Worm (Caenorhabditis elegans) whole organism, early embryonic: Measurements from ENCODE around the gene fbxb-6.
"Not testable (repeated sequence)": the region's sequence is repeated elsewhere in the genome, so short reads cannot be mapped to it uniquely, and the experiment has no call there.

ENCODE experiments used
- B0310.2 ChIP-seq: sonication (generic microtip); optimal IDR thresholded peaks from 2 replicates; lab custom pipeline; 2016; ENCODE audit warnings: mild to moderate bottlenecking, missing genetic modification characterization, missing compliant biosample characterization
- F13C5.2 ChIP-seq: sonication (generic microtip); optimal IDR thresholded peaks from 2 replicates; lab custom pipeline; 2017; ENCODE audit warnings: mild to moderate bottlenecking, missing genetic modification characterization, inconsistent platforms, missing compliant biosample characterization
- aly-1 ChIP-seq: sonication (generic microtip); optimal IDR thresholded peaks from 2 replicates; lab custom pipeline; 2016; ENCODE audit warnings: missing genetic modification characterization, missing compliant biosample characterization
- ama-1 ChIP-seq: fragments of 150-350 bp; optimal IDR thresholded peaks from 2 replicates; lab custom pipeline; 2014
- ceh-13 ChIP-seq: fragments of 200-800 bp; sonication (Bioruptor generic); optimal IDR thresholded peaks from 2 replicates; lab custom pipeline; 2018; ENCODE audit warnings: mild to moderate bottlenecking, missing genetic modification characterization, missing compliant biosample characterization
- ceh-36 ChIP-seq: sonication (generic microtip); optimal IDR thresholded peaks from 2 replicates; lab custom pipeline; 2016; ENCODE audit warnings: missing genetic modification characterization, inconsistent platforms, missing compliant biosample characterization
- ets-7 ChIP-seq: sonication (generic microtip); optimal IDR thresholded peaks from 2 replicates; lab custom pipeline; 2016; ENCODE audit warnings: missing genotype, missing genetic modification characterization, missing compliant biosample characterization
- flt-1 ChIP-seq: fragments of 200-800 bp; sonication (Bioruptor generic); IDR thresholded peaks from 2 replicates; pipeline ENCODE4 v1.3.6; 2022; ENCODE audit warnings: missing genetic modification characterization, missing compliant biosample characterization
- hmbx-1 ChIP-seq: sonication (generic microtip); optimal IDR thresholded peaks from 2 replicates; lab custom pipeline; 2016; ENCODE audit warnings: mild to moderate bottlenecking, missing genetic modification characterization, missing compliant biosample characterization
- hmg-4 ChIP-seq: fragments of 200-800 bp; sonication (Bioruptor generic); optimal IDR thresholded peaks from 2 replicates; lab custom pipeline; 2018; ENCODE audit warnings: mild to moderate bottlenecking, missing genetic modification characterization, missing compliant biosample characterization
- hnd-1 ChIP-seq: sonication (generic microtip); optimal IDR thresholded peaks from 2 replicates; lab custom pipeline; 2016; ENCODE audit warnings: missing genetic modification characterization, missing compliant biosample characterization
- pes-1 ChIP-seq: fragments of 200-800 bp; sonication (Bioruptor generic); IDR thresholded peaks from 2 replicates; pipeline ENCODE4 v1.3.6; 2022; ENCODE audit warnings: missing genetic modification reagents, missing genetic modification characterization, missing compliant biosample characterization
- scrt-1 ChIP-seq: fragments of 200-800 bp; sonication (Bioruptor generic); IDR thresholded peaks from 2 replicates; pipeline ENCODE4 v1.3.6; 2022; ENCODE audit warnings: missing genetic modification characterization, missing compliant biosample characterization
- sea-1 ChIP-seq: fragments of 200-800 bp; sonication (Bioruptor generic); conservative IDR thresholded peaks from 2 replicates; pipeline ENCODE4 v1.3.6; 2022; ENCODE audit warnings: missing genetic modification characterization, missing compliant biosample characterization
- tbx-11 ChIP-seq: fragments of 200-800 bp; sonication (Bioruptor generic); IDR thresholded peaks from 2 replicates; pipeline ENCODE4 v1.3.6; 2022; ENCODE audit warnings: missing genetic modification characterization, missing compliant biosample characterization
- tbx-37 ChIP-seq: fragments of 200-800 bp; sonication (Bioruptor generic); conservative IDR thresholded peaks from 2 replicates; pipeline ENCODE4 v1.3.6; 2022; ENCODE audit warnings: missing genetic modification reagents, missing genetic modification characterization, missing compliant biosample characterization
- tra-4 ChIP-seq: sonication (generic microtip); optimal IDR thresholded peaks from 2 replicates; lab custom pipeline; 2017; ENCODE audit warnings: missing genetic modification characterization, missing compliant biosample characterization

The fbxb-6 gene

ce11 chrII:2064497-2064896 lies at the start of gene fbxb-6:
Gene fbxb-6, plus strand, starts transcription at chrII:2064797.
- TF ChIP-seq ceh-36 (no peak), sea-1 (GFP tag; lab: Robert Waterston, UW) (no peak)

ce11 chrII:2023514-2023913 lies 41.1 kb upstream of the fbxb-6 start, which contains the start of gene cya-2:
Gene cya-2, minus strand, starts transcription at chrII:2023614.
- not testable (repeated sequence) for TF ChIP-seq sea-1 (GFP tag; lab: Robert Waterston, UW); tbx-11; pes-1 (GFP tag; lab: Robert Waterston, UW)

ce11 chrII:2026525-2026924 lies 38.1 kb upstream of the fbxb-6 start, which contains the start of gene bath-21:
Gene bath-21, minus strand, starts transcription at chrII:2026625.
- TF ChIP-seq flt-1 (GFP tag; lab: Robert Waterston, UW) (no peak), tbx-37 (GFP tag; lab: Robert Waterston, UW) (no peak), sea-1 (GFP tag; lab: Robert Waterston, UW) (no peak), pes-1 (GFP tag; lab: Robert Waterston, UW) (no peak), tra-4 (tag; lab: Kevin White, UChicago) (no peak), tbx-11 (no peak), ceh-36 (no peak), hmbx-1 (tag; lab: Kevin White, UChicago) (no peak), ets-7 (tag; lab: Kevin White, UChicago) (no peak), B0310.2 (tag; lab: Kevin White, UChicago) (no peak)

- no peak for TF ChIP-seq pes-1 (GFP tag; lab: Robert Waterston, UW)
- TF ChIP-seq B0310.2 (tag; lab: Kevin White, UChicago) = no peak
- TF ChIP-seq hmg-4 (GFP tag; lab: Kevin White, UChicago) = no peak
- no peak for TF ChIP-seq sea-1 (GFP tag; lab: Robert Waterston, UW)
- TF ChIP-seq ceh-36 = no peak
- TF ChIP-seq ceh-13 (GFP tag; lab: Kevin White, UChicago) = no peak
- no peak for TF ChIP-seq tra-4 (tag; lab: Kevin White, UChicago)
- TF ChIP-seq flt-1 (GFP tag; lab: Robert Waterston, UW) = no peak
- TF ChIP-seq F13C5.2 (tag; lab: Kevin White, UChicago) = no peak
- TF ChIP-seq hmbx-1 (tag; lab: Kevin White, UChicago) = no peak
- no peak for TF ChIP-seq ets-7 (tag; lab: Kevin White, UChicago)
- TF ChIP-seq scrt-1 (GFP tag; lab: Robert Waterston, UW) = no peak
- no peak for TF ChIP-seq tbx-37 (GFP tag; lab: Robert Waterston, UW)
These were observed 35.9 kb upstream of the fbxb-6 start, which contains the start of gene bath-1 for ce11 chrII:2028712-2029111. Gene bath-1, minus strand, starts transcription at chrII:2028812.

- TF ChIP-seq scrt-1 (GFP tag; lab: Robert Waterston, UW) (no peak), tbx-37 (GFP tag; lab: Robert Waterston, UW) (no peak), B0310.2 (tag; lab: Kevin White, UChicago) (no peak), pes-1 (GFP tag; lab: Robert Waterston, UW) (no peak), sea-1 (GFP tag; lab: Robert Waterston, UW) (no peak), hmbx-1 (tag; lab: Kevin White, UChicago) (no peak), aly-1 (tag; lab: Kevin White, UChicago) (no peak), tbx-11 (no peak), hmg-4 (GFP tag; lab: Kevin White, UChicago) (no peak), ama-1 (lab: Kevin White, UChicago) (no peak), tra-4 (tag; lab: Kevin White, UChicago) (no peak), ets-7 (tag; lab: Kevin White, UChicago) (no peak), hnd-1 (no peak), ceh-36 (no peak)
These were observed 34.2 kb upstream of the fbxb-6 start, which contains the start of gene bath-3 for ce11 chrII:2030367-2030766. Gene bath-3, minus strand, starts transcription at chrII:2030467.

ce11 chrII:2031852-2032251 lies 32.7 kb upstream of the fbxb-6 start, which contains the start of gene bath-5:
Gene bath-5, minus strand, starts transcription at chrII:2031952.
- TF ChIP-seq ama-1 (lab: Kevin White, UChicago) = no peak
- no peak for TF ChIP-seq sea-1 (GFP tag; lab: Robert Waterston, UW)

- TF ChIP-seq hmg-4 (GFP tag; lab: Kevin White, UChicago); F13C5.2 (tag; lab: Kevin White, UChicago); tra-4 (tag; lab: Kevin White, UChicago): not testable (repeated sequence)
These were observed 32.3 kb upstream of the fbxb-6 start, which contains the start of gene btb-4 for ce11 chrII:2032282-2032681. Gene btb-4, plus strand, starts transcription at chrII:2032316.

ce11 chrII:2033286-2033685 lies 31.3 kb upstream of the fbxb-6 start, which contains the start of gene F59H6.14:
Gene F59H6.14, plus strand, starts transcription at chrII:2033586.
- TF ChIP-seq ceh-13 (GFP tag; lab: Kevin White, UChicago) (no peak), flt-1 (GFP tag; lab: Robert Waterston, UW) (no peak), hmg-4 (GFP tag; lab: Kevin White, UChicago) (no peak), scrt-1 (GFP tag; lab: Robert Waterston, UW) (no peak), sea-1 (GFP tag; lab: Robert Waterston, UW) (no peak), pes-1 (GFP tag; lab: Robert Waterston, UW) (no peak), hmbx-1 (tag; lab: Kevin White, UChicago) (no peak), F13C5.2 (tag; lab: Kevin White, UChicago) (no peak), aly-1 (tag; lab: Kevin White, UChicago) (no peak), hnd-1 (no peak), B0310.2 (tag; lab: Kevin White, UChicago) (no peak), tbx-37 (GFP tag; lab: Robert Waterston, UW) (no peak)
